Worm (Caenorhabditis elegans): Measurements from ENCODE around the gene ins-11.
A peak's percentile ranks its signal among the peaks of the same experiment; 100 is the strongest.

Gene ins-11

DNA sequence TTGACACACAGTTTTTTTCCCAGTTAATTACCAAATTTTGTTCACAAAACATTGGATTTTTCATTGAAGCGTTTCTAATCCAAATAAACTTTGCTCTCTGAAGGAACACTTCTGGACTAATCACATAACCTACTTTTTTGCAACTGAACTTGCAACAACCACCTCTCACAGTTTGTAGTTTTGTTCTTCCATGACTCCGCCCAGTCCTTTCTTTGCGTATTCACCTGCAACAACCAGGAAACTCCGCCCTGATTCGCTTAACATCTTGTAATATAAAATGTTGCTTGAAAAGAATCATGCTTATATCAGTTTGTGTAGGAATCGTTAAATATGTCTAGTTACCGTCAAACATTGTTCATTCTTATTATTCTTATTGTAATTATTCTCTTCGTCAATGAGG lies at the start of gene ins-11:
TSS of gene ins-11 (plus strand) at position 301 of the 400 bp plus-strand sequence.
- TF ChIP-seq ceh-82 (tag; optimal IDR thresholded peaks at IDR 0.05) = no peak

DNA sequence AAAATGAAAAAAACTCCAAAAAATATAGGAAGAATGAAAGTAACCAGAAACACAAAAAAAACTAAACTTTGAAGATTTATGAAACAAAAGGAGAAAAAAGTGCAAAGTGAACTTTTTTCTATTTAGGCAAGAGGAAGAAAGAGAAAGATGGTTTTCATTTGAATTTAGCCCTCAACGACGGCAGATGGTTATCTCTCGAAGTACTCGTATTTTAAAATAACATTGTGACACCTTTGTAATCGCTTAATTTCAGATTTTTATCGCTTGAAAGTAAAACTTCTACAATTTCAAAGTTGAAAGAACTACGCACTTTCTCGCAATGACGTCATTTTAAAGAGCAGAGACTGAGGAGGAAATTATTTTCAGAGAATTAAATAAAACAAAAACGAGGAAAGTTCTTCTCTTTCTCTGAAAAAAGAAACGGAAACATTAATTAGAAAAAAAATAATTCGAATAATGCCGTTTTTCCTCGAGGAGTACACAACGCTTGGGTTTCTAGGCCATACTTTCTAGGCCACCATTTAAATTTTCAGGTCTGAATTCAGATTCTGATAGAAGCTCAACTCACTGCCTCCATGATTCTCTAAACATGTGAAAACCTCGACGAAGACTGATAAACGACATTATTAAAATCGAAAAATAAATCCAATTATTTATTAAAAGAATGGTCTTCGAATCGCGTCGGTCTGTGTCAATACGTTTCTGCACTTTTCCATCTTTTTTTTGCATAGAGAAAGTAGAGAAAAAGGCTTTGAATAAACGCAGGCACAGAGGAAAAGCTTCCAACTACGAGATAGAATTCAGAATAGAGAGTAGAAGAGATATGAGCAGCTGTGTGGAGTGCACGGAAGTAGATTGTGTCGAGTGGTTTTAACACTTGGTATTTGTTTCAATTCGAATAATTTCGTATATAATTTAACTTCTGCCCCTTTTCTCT lies 44.8 kb upstream of the ins-11 start:
- TF ChIP-seq egl-13 (tag; optimal IDR thresholded peaks at IDR 0.05) (peak; percentile 52), nhr-85 (tag) (peak; percentile 78), swsn-7 (tag; optimal IDR thresholded peaks at IDR 0.05) (peak; percentile 17), dpl-1 (GFP tag; optimal IDR thresholded peaks at IDR 0.05) (peak in 1 of 3 experiments; percentile 39), ceh-88 (GFP tag; IDR thresholded peaks at IDR 0.05) (peak; percentile 37; the same call in 1 of the 2 replicates), C04F5.9 (tag; optimal IDR thresholded peaks at IDR 0.05) (peak; percentile 40), fkh-10 (GFP tag; optimal IDR thresholded peaks at IDR 0.05) (no peak), hlh-4 (tag; optimal IDR thresholded peaks at IDR 0.05) (no peak), ceh-90 (tag; optimal IDR thresholded peaks at IDR 0.05) (peak; percentile 82), lin-35 (GFP tag; optimal IDR thresholded peaks at IDR 0.05) (peak in 1 of 2 experiments; percentile 24), irx-1 (tag; optimal IDR thresholded peaks at IDR 0.05) (peak; percentile 71), fkh-4 (tag; optimal IDR thresholded peaks at IDR 0.05; ENCODE audit: borderline replicate concordance) (peak; percentile 53), nhr-47 (tag; optimal IDR thresholded peaks at IDR 0.05) (peak; percentile 59), dsc-1 (tag; optimal IDR thresholded peaks at IDR 0.05) (peak; percentile 55), nhr-19 (GFP tag; conservative IDR thresholded peaks at IDR 0.05) (no peak; the same call in 1 of the 2 replicates), rnt-1 (tag; optimal IDR thresholded peaks at IDR 0.05) (peak; percentile 59), nhr-77 (tag; optimal IDR thresholded peaks at IDR 0.05) (no peak), egl-27 (tag; optimal IDR thresholded peaks at IDR 0.05) (no peak), efl-1 (optimal IDR thresholded peaks at IDR 0.05) (peak; percentile 37 to 40), efl-1 (GFP tag; optimal IDR thresholded peaks at IDR 0.05 in 1 of 2) (peak; percentile 32 to 82), ets-5 (GFP tag; IDR thresholded peaks at IDR 0.05) (no peak), hlh-17 (GFP tag; optimal IDR thresholded peaks at IDR 0.05; ENCODE audit: borderline replicate concordance) (no peak), nhr-71 (tag; optimal IDR thresholded peaks at IDR 0.05) (peak; percentile 58), isw-1 (GFP tag; IDR thresholded peaks at IDR 0.05) (peak; percentile 8; the same call in 1 of the 2 replicates), unc-98 (GFP tag; IDR thresholded peaks at IDR 0.05) (peak; percentile 61), xbp-1 (tag; optimal IDR thresholded peaks at IDR 0.05) (peak; percentile 1), ceh-82 (tag; optimal IDR thresholded peaks at IDR 0.05) (peak in 1 of 3 experiments; percentile 5), mep-1 (tag; optimal IDR thresholded peaks at IDR 0.05) (peak; percentile 15), ceh-8 (GFP tag; optimal IDR thresholded peaks at IDR 0.05) (no peak), nhr-20 (tag; optimal IDR thresholded peaks at IDR 0.05) (no peak), ztf-11 (tag; optimal IDR thresholded peaks at IDR 0.05) (peak in 1 of 2 experiments; percentile 35), lir-3 (tag; optimal IDR thresholded peaks at IDR 0.05; ENCODE audit: poor library complexity) (peak; percentile 54), lsy-2 (tag; optimal IDR thresholded peaks at IDR 0.05) (peak in 1 of 2 experiments; percentile 48), fkh-8 (tag; optimal IDR thresholded peaks at IDR 0.05) (peak; percentile 39), aly-2 (tag; optimal IDR thresholded peaks at IDR 0.05) (no peak), lin-14 (GFP tag; optimal IDR thresholded peaks at IDR 0.05) (peak; percentile 71), alr-1 (tag; optimal IDR thresholded peaks at IDR 0.05; ENCODE audit: borderline replicate concordance) (no peak), snu-23 (GFP tag; optimal IDR thresholded peaks at IDR 0.05) (peak; percentile 17), aha-1 (tag; optimal IDR thresholded peaks at IDR 0.05) (no peak), elt-2 (tag; optimal IDR thresholded peaks at IDR 0.05) (peak; percentile 15), unc-86 (tag; optimal IDR thresholded peaks at IDR 0.05) (peak; percentile 34)

Measured in whole organism, L1 larva.